Worm (Caenorhabditis elegans) whole organism, L2 larva: ENCODE results near the gene T03F6.4.

Experiments used
- ceh-82 ChIP-seq: fragments of 150-350 bp; optimal IDR thresholded peaks from 2 replicates; lab custom pipeline; 2014; ENCODE audit warnings: missing biosample characterization, missing genetic modification characterization
- elt-1 ChIP-seq: fragments of 150-350 bp; optimal IDR thresholded peaks from 2 replicates; lab custom pipeline; 2014; ENCODE audit warnings: missing biosample characterization, missing genetic modification characterization
- elt-3 ChIP-seq: sonication (generic microtip); optimal IDR thresholded peaks from 2 replicates; lab custom pipeline; 2017; ENCODE audit warnings: missing biosample characterization, missing genetic modification characterization
- fos-1 ChIP-seq: fragments of 150-350 bp; optimal IDR thresholded peaks from 2 replicates; lab custom pipeline; 2014; ENCODE audit warnings: missing biosample characterization, missing genetic modification characterization
- lin-13 ChIP-seq: fragments of 150-350 bp; optimal IDR thresholded peaks from 2 replicates; lab custom pipeline; 2014; ENCODE audit warnings: missing biosample characterization, missing genetic modification reagents, missing genetic modification characterization
- nhr-10 ChIP-seq: sonication (generic microtip); optimal IDR thresholded peaks from 2 replicates; lab custom pipeline; 2017; ENCODE audit warnings: missing biosample characterization, missing genetic modification characterization
- nhr-11 ChIP-seq: fragments of 150-350 bp; optimal IDR thresholded peaks from 2 replicates; lab custom pipeline; 2014; ENCODE audit warnings: missing biosample characterization, missing genetic modification characterization
- nhr-12 ChIP-seq: fragments of 150-350 bp; optimal IDR thresholded peaks from 2 replicates; lab custom pipeline; 2014; ENCODE audit warnings: missing biosample characterization, missing genetic modification characterization
- snpc-4 ChIP-seq: fragments of 150-350 bp; optimal IDR thresholded peaks from 2 replicates; lab custom pipeline; 2014; ENCODE audit warnings: missing biosample characterization, missing genetic modification characterization
- unc-39 ChIP-seq: fragments of 150-350 bp; optimal IDR thresholded peaks from 2 replicates; lab custom pipeline; 2014; ENCODE audit warnings: missing biosample characterization, missing genetic modification characterization
- ztf-1 ChIP-seq: fragments of 200-800 bp; sonication (Bioruptor generic); conservative IDR thresholded peaks from 2 replicates; pipeline ENCODE4 v1.3.6; 2022; ENCODE audit warnings: missing genetic modification characterization, missing compliant biosample characterization
- ztf-4 ChIP-seq: fragments of 150-350 bp; optimal IDR thresholded peaks from 2 replicates; lab custom pipeline; 2014; ENCODE audit warnings: missing biosample characterization, missing genetic modification characterization

- TF ChIP-seq nhr-12 (tag; lab: Kevin White, UChicago) (no peak), ztf-4 (no peak), snpc-4 (tag; lab: Kevin White, UChicago) (no peak), ztf-1 (GFP tag; lab: Robert Waterston, UW) (no peak), fos-1 (no peak), elt-1 (no peak), unc-39 (tag; lab: Kevin White, UChicago) (no peak), nhr-11 (tag; lab: Kevin White, UChicago) (no peak), lin-13 (GFP tag; lab: Kevin White, UChicago) (no peak), elt-3 (tag; lab: Kevin White, UChicago) (no peak), nhr-10 (tag; lab: Kevin White, UChicago) (no peak), ceh-82 (tag; lab: Kevin White, UChicago) (no peak)
Measured at ce11 chrIII:13348891-13349290, 37.1 kb upstream of the T03F6.4 start.
